Worm (Caenorhabditis elegans) whole organism, midembryonic: ENCODE results near the gene F07A11.4.

ENCODE experiments used
- T22C8.4 ChIP-seq: fragments of 200-800 bp; sonication (Bioruptor generic); IDR thresholded peaks from 2 replicates; pipeline ENCODE4 v1.3.6; 2022; ENCODE audit warnings: missing genetic modification characterization, missing compliant biosample characterization
- cog-1 ChIP-seq: sonication (generic microtip); optimal IDR thresholded peaks from 2 replicates; lab custom pipeline; 2016; ENCODE audit warnings: missing genetic modification characterization, missing compliant biosample characterization
- flt-1 ChIP-seq: fragments of 200-800 bp; sonication (Bioruptor generic); IDR thresholded peaks from 2 replicates; pipeline ENCODE4 v1.3.6; 2022; ENCODE audit warnings: missing genetic modification characterization, missing compliant biosample characterization
- klf-2 ChIP-seq: fragments of 200-800 bp; sonication (Bioruptor generic); conservative IDR thresholded peaks from 2 replicates; pipeline ENCODE4 v1.3.6; 2022; ENCODE audit warnings: missing genetic modification reagents, missing genetic modification characterization, missing compliant biosample characterization
- med-1 ChIP-seq: sonication (generic microtip); optimal IDR thresholded peaks from 2 replicates; lab custom pipeline; 2017; ENCODE audit warnings: missing genetic modification characterization, mild to moderate bottlenecking, missing compliant biosample characterization, antibody characterized with exemption, missing genetic modification reagents; ENCODE audit not compliant: insufficient read depth
- ref-1 ChIP-seq: fragments of 200-800 bp; sonication (Bioruptor generic); conservative IDR thresholded peaks from 2 replicates; pipeline ENCODE4 v1.3.6; 2022; ENCODE audit warnings: missing genetic modification reagents, missing genetic modification characterization, missing compliant biosample characterization
- tab-1 ChIP-seq: fragments of 200-800 bp; sonication (Bioruptor generic); IDR thresholded peaks from 2 replicates; pipeline ENCODE4 v1.3.6; 2022; ENCODE audit warnings: missing genetic modification characterization, missing compliant biosample characterization
- ztf-23 ChIP-seq: fragments of 200-800 bp; sonication (Bioruptor generic); IDR thresholded peaks from 2 replicates; pipeline ENCODE4 v1.3.6; 2022; ENCODE audit warnings: missing genetic modification reagents, missing genetic modification characterization, missing compliant biosample characterization
- ztf-29 ChIP-seq: fragments of 200-800 bp; sonication (Bioruptor generic); IDR thresholded peaks from 2 replicates; pipeline ENCODE4 v1.3.6; 2022; ENCODE audit warnings: missing genetic modification reagents, missing genetic modification characterization, missing compliant biosample characterization

The F07A11.4 gene

ce11 chrII:11596157-11596740 is 4.6 kb upstream of the F07A11.4 start:
- no peak for TF ChIP-seq T22C8.4 (GFP tag; lab: Robert Waterston, UW)
- no peak for TF ChIP-seq klf-2 (GFP tag; lab: Robert Waterston, UW)
- no peak for TF ChIP-seq flt-1 (GFP tag; lab: Robert Waterston, UW)
- no peak for TF ChIP-seq ztf-29 (GFP tag; lab: Robert Waterston, UW)
- no peak for TF ChIP-seq med-1 (GFP tag; lab: Kevin White, UChicago)
- no peak for TF ChIP-seq cog-1 (tag; lab: Kevin White, UChicago)

DNA sequence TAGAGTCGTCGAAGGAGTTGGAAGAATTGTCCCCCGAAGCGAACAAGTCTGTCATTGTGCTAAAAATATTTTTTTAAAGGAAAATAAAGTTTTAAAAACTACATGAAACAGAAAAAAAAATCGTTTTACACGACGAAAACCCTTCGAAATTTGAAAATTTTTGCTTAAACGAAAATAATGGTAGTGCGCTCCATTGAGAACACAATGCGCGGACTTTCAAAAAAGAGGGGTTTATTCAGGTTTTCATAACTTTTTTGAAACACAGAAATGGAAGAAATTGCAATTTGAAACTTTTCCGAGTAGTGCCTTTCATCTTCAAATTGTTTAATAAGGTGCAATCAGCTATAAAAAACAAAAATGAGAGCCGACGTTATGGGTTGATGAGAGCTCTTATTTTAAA is 1.1 kb upstream of the F07A11.4 start, which contains the start of gene npp-5:
Gene npp-5, minus strand, starts transcription at position 59 of the 400 bp plus-strand sequence.
- TF ChIP-seq klf-2 (GFP tag; lab: Robert Waterston, UW) (no peak), med-1 (GFP tag; lab: Kevin White, UChicago) (no peak), flt-1 (GFP tag; lab: Robert Waterston, UW) (no peak), tab-1 (GFP tag; lab: Robert Waterston, UW) (no peak), T22C8.4 (GFP tag; lab: Robert Waterston, UW) (no peak), cog-1 (tag; lab: Kevin White, UChicago) (no peak), ref-1 (GFP tag; lab: Robert Waterston, UW) (no peak), ztf-29 (GFP tag; lab: Robert Waterston, UW) (no peak), ztf-23 (no peak)

DNA sequence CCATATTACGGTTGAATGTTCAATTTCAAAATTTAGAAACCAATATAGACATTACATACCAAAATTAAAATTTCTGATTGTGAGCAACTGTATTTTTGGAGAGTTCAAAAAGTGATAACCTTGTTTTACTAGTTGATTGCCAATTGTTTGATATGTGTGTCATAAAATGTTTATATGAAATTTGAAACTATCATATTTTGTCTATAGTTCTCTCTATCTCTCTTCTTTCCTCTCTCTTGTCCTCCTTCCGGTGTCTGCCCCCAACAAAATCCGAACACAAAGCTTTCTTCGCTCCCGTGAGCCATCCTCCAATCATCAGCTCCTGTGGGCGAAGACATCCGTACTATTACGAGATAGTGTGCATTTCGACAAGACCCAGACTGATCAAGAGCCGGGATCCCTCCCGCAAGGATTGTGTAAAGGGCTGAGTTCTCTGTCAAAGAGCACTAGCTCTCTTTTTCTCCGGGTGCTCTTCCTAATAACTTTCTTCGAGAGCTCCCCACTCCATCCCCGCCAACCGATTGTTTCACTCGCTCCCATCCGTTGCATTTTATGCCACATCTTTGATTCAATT is 1.7 kb downstream of the F07A11.4 start:
- no peak for TF ChIP-seq med-1 (GFP tag; lab: Kevin White, UChicago)
- no peak for TF ChIP-seq flt-1 (GFP tag; lab: Robert Waterston, UW)
- TF ChIP-seq ztf-23, result no peak
- no peak for TF ChIP-seq ztf-29 (GFP tag; lab: Robert Waterston, UW)
- no peak for TF ChIP-seq ref-1 (GFP tag; lab: Robert Waterston, UW)
- TF ChIP-seq T22C8.4 (GFP tag; lab: Robert Waterston, UW), result no peak
- no peak for TF ChIP-seq klf-2 (GFP tag; lab: Robert Waterston, UW)
- TF ChIP-seq tab-1 (GFP tag; lab: Robert Waterston, UW), result no peak
- no peak for TF ChIP-seq cog-1 (tag; lab: Kevin White, UChicago)

DNA sequence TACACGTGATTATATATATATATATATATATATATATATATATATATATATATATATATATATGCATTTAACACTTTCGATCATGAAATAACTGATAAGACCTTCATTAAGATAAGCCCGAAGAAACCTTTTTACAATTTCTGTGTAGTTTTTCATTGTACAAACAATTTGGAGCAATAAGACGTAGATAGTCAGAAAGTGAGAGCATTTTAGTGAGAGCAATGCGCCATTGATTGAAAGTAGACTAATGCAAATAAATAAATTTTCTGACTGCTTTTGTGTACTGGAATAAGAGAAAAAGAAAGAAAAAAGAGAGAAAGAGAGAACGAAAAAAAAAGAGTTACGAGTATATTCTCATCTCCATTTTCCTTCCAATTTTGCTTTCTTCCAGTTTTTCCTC is 3.8 kb downstream of the F07A11.4 start:
- TF ChIP-seq T22C8.4 (GFP tag; lab: Robert Waterston, UW) (no peak), ref-1 (GFP tag; lab: Robert Waterston, UW) (no peak), cog-1 (tag; lab: Kevin White, UChicago) (no peak), flt-1 (GFP tag; lab: Robert Waterston, UW) (no peak), klf-2 (GFP tag; lab: Robert Waterston, UW) (no peak), med-1 (GFP tag; lab: Kevin White, UChicago) (no peak), ztf-29 (GFP tag; lab: Robert Waterston, UW) (no peak), tab-1 (GFP tag; lab: Robert Waterston, UW) (no peak), ztf-23 (no peak)

- TF ChIP-seq tab-1 (GFP tag; lab: Robert Waterston, UW) (no peak), ztf-29 (GFP tag; lab: Robert Waterston, UW) (no peak), ztf-23 (no peak), T22C8.4 (GFP tag; lab: Robert Waterston, UW) (no peak), ref-1 (GFP tag; lab: Robert Waterston, UW) (no peak), flt-1 (GFP tag; lab: Robert Waterston, UW) (no peak), cog-1 (tag; lab: Kevin White, UChicago) (no peak), med-1 (GFP tag; lab: Kevin White, UChicago) (no peak), klf-2 (GFP tag; lab: Robert Waterston, UW) (no peak)
Measured at ce11 chrII:11611462-11611861, 10.7 kb downstream of the F07A11.4 start.

DNA sequence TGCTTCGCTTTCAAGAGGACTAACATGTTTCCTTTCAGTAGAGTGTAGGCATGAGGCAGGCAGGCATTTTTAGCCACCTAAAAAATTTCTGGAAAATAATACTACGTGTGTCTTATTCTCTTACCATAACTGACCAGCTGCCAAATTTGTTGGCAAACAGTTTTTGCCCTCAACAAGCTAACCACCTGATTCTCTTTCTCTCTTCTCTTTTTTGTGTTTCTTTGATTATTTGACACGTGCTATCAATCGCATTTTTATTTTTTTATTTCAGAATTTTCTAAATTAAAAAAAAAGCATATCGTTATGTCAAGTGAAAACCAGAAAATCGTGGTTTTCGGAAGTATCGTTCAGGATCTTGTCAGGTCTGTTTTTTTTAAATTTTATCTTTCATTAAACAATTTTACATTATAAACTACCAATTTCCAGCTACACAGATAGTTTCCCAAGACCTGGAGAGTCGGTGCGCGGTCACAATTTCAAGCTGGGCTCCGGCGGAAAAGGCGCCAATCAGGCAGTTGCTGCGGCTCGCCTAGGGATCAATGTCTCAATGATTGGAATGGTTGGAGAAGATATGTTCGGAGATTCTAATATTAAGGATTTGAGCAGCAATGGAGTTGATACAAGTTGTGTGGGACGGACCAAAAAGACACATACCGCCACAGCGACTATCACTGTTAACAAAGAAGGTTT is 11.4 kb downstream of the F07A11.4 start, which contains the start of gene F07A11.5:
Gene F07A11.5, plus strand, starts transcription at position 267 of the 690 bp plus-strand sequence.
- TF ChIP-seq ref-1 (GFP tag; lab: Robert Waterston, UW), result no peak
- TF ChIP-seq T22C8.4 (GFP tag; lab: Robert Waterston, UW), result no peak
- no peak for TF ChIP-seq ztf-29 (GFP tag; lab: Robert Waterston, UW)
- TF ChIP-seq tab-1 (GFP tag; lab: Robert Waterston, UW), result no peak
- TF ChIP-seq klf-2 (GFP tag; lab: Robert Waterston, UW), result no peak
- TF ChIP-seq med-1 (GFP tag; lab: Kevin White, UChicago), result no peak
- TF ChIP-seq flt-1 (GFP tag; lab: Robert Waterston, UW), result no peak
- TF ChIP-seq ztf-23, result no peak
- no peak for TF ChIP-seq cog-1 (tag; lab: Kevin White, UChicago)

DNA sequence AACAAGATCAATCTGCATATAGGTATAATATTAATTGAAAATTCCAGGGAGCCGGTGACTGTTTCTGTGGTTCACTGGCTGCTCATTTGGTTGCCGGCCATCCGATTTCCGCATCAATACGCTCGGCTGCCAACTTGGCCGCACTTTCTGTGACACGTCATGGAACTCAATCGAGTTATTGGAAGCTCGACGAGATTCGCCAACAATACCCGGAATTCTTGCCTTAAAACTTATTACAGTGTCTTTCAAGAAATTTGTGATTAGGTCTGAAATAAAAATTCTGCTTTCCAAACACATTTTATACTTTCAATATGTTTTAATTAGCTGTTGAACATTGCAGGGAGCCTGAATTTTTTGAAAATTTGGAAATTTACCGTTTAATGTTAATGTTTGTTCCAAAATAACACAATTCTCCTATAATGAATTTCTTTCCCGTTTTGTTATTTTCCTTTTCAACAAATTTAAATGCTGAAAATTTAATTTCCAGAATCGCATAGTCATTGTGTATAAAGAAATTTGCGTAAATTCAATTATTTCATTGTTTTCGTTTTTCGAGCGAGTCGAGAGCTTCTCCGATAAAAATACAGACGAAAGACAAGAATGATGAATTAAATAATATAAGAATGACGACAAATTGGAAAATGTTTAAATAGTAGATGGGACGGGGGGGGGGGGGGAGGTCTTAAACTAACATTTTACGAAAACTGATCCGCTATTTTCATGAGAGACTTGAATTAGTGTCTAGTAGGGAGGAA is 13.5 kb downstream of the F07A11.4 start:
- TF ChIP-seq med-1 (GFP tag; lab: Kevin White, UChicago) (no peak), tab-1 (GFP tag; lab: Robert Waterston, UW) (no peak), cog-1 (tag; lab: Kevin White, UChicago) (no peak), klf-2 (GFP tag; lab: Robert Waterston, UW) (no peak), ztf-23 (no peak), ztf-29 (GFP tag; lab: Robert Waterston, UW) (no peak), ref-1 (GFP tag; lab: Robert Waterston, UW) (no peak), flt-1 (GFP tag; lab: Robert Waterston, UW) (no peak), T22C8.4 (GFP tag; lab: Robert Waterston, UW) (no peak)
